Worm (Caenorhabditis elegans) whole organism, midembryonic: ENCODE measurements around the gene C10C5.7.

Source experiments
- flt-1 ChIP-seq: fragments of 200-800 bp; sonication (Bioruptor generic); IDR thresholded peaks from 2 replicates; pipeline ENCODE4 v1.3.6; 2022; ENCODE audit warnings: missing genetic modification characterization, missing compliant biosample characterization
- klf-2 ChIP-seq: fragments of 200-800 bp; sonication (Bioruptor generic); conservative IDR thresholded peaks from 2 replicates; pipeline ENCODE4 v1.3.6; 2022; ENCODE audit warnings: missing genetic modification reagents, missing genetic modification characterization, missing compliant biosample characterization
- tab-1 ChIP-seq: fragments of 200-800 bp; sonication (Bioruptor generic); IDR thresholded peaks from 2 replicates; pipeline ENCODE4 v1.3.6; 2022; ENCODE audit warnings: missing genetic modification characterization, missing compliant biosample characterization
- ztf-23 ChIP-seq: fragments of 200-800 bp; sonication (Bioruptor generic); IDR thresholded peaks from 2 replicates; pipeline ENCODE4 v1.3.6; 2022; ENCODE audit warnings: missing genetic modification reagents, missing genetic modification characterization, missing compliant biosample characterization

- TF ChIP-seq ztf-23 (no peak), klf-2 (no peak), tab-1 (GFP tag; lab: Robert Waterston, UW) (no peak), flt-1 (GFP tag; lab: Robert Waterston, UW) (no peak)
These were observed 43.3 kb upstream of the C10C5.7 start, which contains the start of gene vps-26 for ce11 chrIV:9341591-9341990.
